Fruit fly (Drosophila melanogaster) whole organism, embryonic: Measurements from ENCODE around the gene AP-1mu.

Experiments
- Aef1 ChIP-seq: fragments of 200-800 bp; sonication (Bioruptor generic); IDR thresholded peaks from 3 replicates; pipeline ENCODE4 v1.3.6; 2022; ENCODE audit warnings: missing biosample characterization, missing genetic modification characterization
- B-H2 ChIP-seq: fragments of 200-800 bp; sonication (Bioruptor generic); optimal IDR thresholded peaks from 2 replicates; lab custom pipeline; 2018; ENCODE audit warnings: missing biosample characterization, mild to moderate bottlenecking, missing genetic modification characterization
- BEAF-32 ChIP-seq: fragments of 200-800 bp; sonication (Bioruptor generic); optimal IDR thresholded peaks from 3 replicates; lab custom pipeline; 2017; ENCODE audit warnings: missing biosample characterization, missing genetic modification characterization, mild to moderate bottlenecking, moderate library complexity, missing genetic modification reagents
- CG10565 ChIP-seq: fragments of 200-800 bp; sonication (Bioruptor generic); optimal IDR thresholded peaks from 3 replicates; lab custom pipeline; 2016; ENCODE audit warnings: missing biosample characterization, mild to moderate bottlenecking, missing genetic modification characterization
- CG13775 ChIP-seq: fragments of 200-800 bp; sonication (Bioruptor generic); optimal IDR thresholded peaks from 3 replicates; lab custom pipeline; 2017; ENCODE audit warnings: missing biosample characterization, mild to moderate bottlenecking, missing genetic modification characterization
- CG14050 ChIP-seq: fragments of 200-800 bp; sonication (Bioruptor generic); IDR thresholded peaks from 3 replicates; pipeline ENCODE4 v1.3.6; 2022; ENCODE audit warnings: missing biosample characterization, missing genetic modification characterization
- CG14667 ChIP-seq: fragments of 200-800 bp; sonication (Bioruptor generic); IDR thresholded peaks from 2 replicates; pipeline ENCODE4 v1.3.6; 2022; ENCODE audit warnings: missing biosample characterization, missing genetic modification characterization
- CG15011 ChIP-seq: fragments of 200-800 bp; sonication (Bioruptor generic); optimal IDR thresholded peaks from 3 replicates; lab custom pipeline; 2018; ENCODE audit warnings: missing biosample characterization, mild to moderate bottlenecking, missing genetic modification characterization
- CG17361 ChIP-seq: fragments of 200-800 bp; sonication (Bioruptor generic); IDR thresholded peaks from 3 replicates; pipeline ENCODE4 v1.3.6; 2022; ENCODE audit warnings: missing biosample characterization, missing genetic modification characterization
- CG1792 ChIP-seq: fragments of 200-800 bp; sonication (Bioruptor generic); optimal IDR thresholded peaks from 2 replicates; lab custom pipeline; 2016; ENCODE audit warnings: missing biosample characterization, missing genetic modification characterization
- CG18764 ChIP-seq: fragments of 200-800 bp; sonication (Bioruptor generic); optimal IDR thresholded peaks from 3 replicates; lab custom pipeline; 2016; ENCODE audit warnings: missing biosample characterization, missing genetic modification characterization
- CG30403 ChIP-seq: fragments of 200-800 bp; sonication (Bioruptor generic); optimal IDR thresholded peaks from 3 replicates; lab custom pipeline; 2016; ENCODE audit warnings: missing biosample characterization, missing genetic modification characterization
- CG31441 ChIP-seq: fragments of 200-800 bp; sonication (Bioruptor generic); IDR thresholded peaks from 2 replicates; pipeline ENCODE4 v1.3.6; 2022; ENCODE audit warnings: missing biosample characterization, missing genetic modification characterization
- CG3163 ChIP-seq: fragments of 200-800 bp; sonication (Bioruptor generic); optimal IDR thresholded peaks from 3 replicates; lab custom pipeline; 2016; ENCODE audit warnings: missing biosample characterization, missing genetic modification characterization
- CG3281 ChIP-seq: fragments of 200-800 bp; sonication (Bioruptor generic); optimal IDR thresholded peaks from 3 replicates; lab custom pipeline; 2017; ENCODE audit warnings: missing biosample characterization, mild to moderate bottlenecking, missing genetic modification characterization
- CG34376 ChIP-seq: fragments of 200-800 bp; sonication (Bioruptor generic); optimal IDR thresholded peaks from 2 replicates; lab custom pipeline; 2018; ENCODE audit warnings: missing biosample characterization, mild to moderate bottlenecking, missing genetic modification characterization
- CG3726 ChIP-seq: fragments of 200-800 bp; sonication (Bioruptor generic); IDR thresholded peaks from 3 replicates; pipeline ENCODE4, ENCODE4 v1.3.6; 2022; ENCODE audit warnings: missing biosample characterization, missing genetic modification characterization
- CG42726 ChIP-seq: fragments of 200-800 bp; sonication (Bioruptor generic); IDR thresholded peaks from 2 replicates; pipeline ENCODE4 v1.3.6; 2022; ENCODE audit warnings: missing biosample characterization, missing genetic modification characterization; ENCODE audit not compliant: partially characterized antibody
- CG4282 ChIP-seq: fragments of 200-800 bp; sonication (Bioruptor generic); optimal IDR thresholded peaks from 2 replicates; lab custom pipeline; 2016; ENCODE audit warnings: missing biosample characterization, missing genetic modification characterization
- CG7357 ChIP-seq: fragments of 200-800 bp; sonication (Bioruptor generic); IDR thresholded peaks from 3 replicates; pipeline ENCODE4 v1.3.6; 2022; ENCODE audit warnings: missing biosample characterization, missing genetic modification characterization
- CG7745 ChIP-seq: fragments of 200-800 bp; sonication (Bioruptor generic); optimal IDR thresholded peaks from 2 replicates; lab custom pipeline; 2018; ENCODE audit warnings: missing biosample characterization, mild to moderate bottlenecking, missing genetic modification characterization, moderate library complexity
- CG8290 ChIP-seq, 3 experiments: fragments of 200-800 bp; sonication (Bioruptor generic); optimal IDR thresholded peaks; 2 replicates each; lab custom pipeline; 2016 to 2019; ENCODE audit warnings: missing biosample characterization in 3 of 3, missing genetic modification characterization in 3 of 3, mild to moderate bottlenecking in 2 of 3, moderate library complexity in 1 of 3
- CG9817 ChIP-seq: fragments of 200-800 bp; sonication (Bioruptor generic); optimal IDR thresholded peaks from 2 replicates; lab custom pipeline; 2018; ENCODE audit warnings: missing biosample characterization, mild to moderate bottlenecking, missing genetic modification characterization, moderate library complexity
- Dad ChIP-seq: fragments of 200-800 bp; sonication (Bioruptor generic); optimal IDR thresholded peaks from 3 replicates; lab custom pipeline; 2016; ENCODE audit warnings: missing biosample characterization, missing genetic modification characterization
- Deaf1 ChIP-seq: fragments of 200-800 bp; optimal IDR thresholded peaks from 3 replicates; lab custom pipeline; 2019; ENCODE audit warnings: missing biosample characterization, mild to moderate bottlenecking, missing genetic modification characterization, moderate library complexity
- Dip3 ChIP-seq: fragments of 200-800 bp; sonication (Bioruptor generic); optimal IDR thresholded peaks from 3 replicates; lab custom pipeline; 2016; ENCODE audit warnings: missing biosample characterization, missing genetic modification characterization
- ERR ChIP-seq: fragments of 200-800 bp; sonication (Bioruptor generic); optimal IDR thresholded peaks from 2 replicates; lab custom pipeline; 2016; ENCODE audit warnings: missing biosample characterization, missing genetic modification characterization
- Eip74EF ChIP-seq, 2 experiments: fragments of 200-800 bp in 1 of 2; fragments of >200 bp in 1 of 2; sonication (Bioruptor generic) in 1 of 2; optimal IDR thresholded peaks; 2 replicates each; lab custom pipeline; 2017 to 2019; ENCODE audit warnings: missing biosample characterization in 2 of 2, missing genetic modification characterization in 2 of 2, mild to moderate bottlenecking in 1 of 2, moderate library complexity in 1 of 2
- Fer2 ChIP-seq: fragments of 200-800 bp; sonication (Bioruptor generic); optimal IDR thresholded peaks from 2 replicates; lab custom pipeline; 2018; ENCODE audit warnings: missing biosample characterization, mild to moderate bottlenecking, missing genetic modification characterization, moderate library complexity
- HLH4C ChIP-seq: fragments of 200-800 bp; sonication (Bioruptor generic); IDR thresholded peaks from 3 replicates; pipeline ENCODE4 v1.3.6; 2022; ENCODE audit warnings: missing biosample characterization, missing genetic modification characterization; ENCODE audit not compliant: partially characterized antibody
- Hr39 ChIP-seq: fragments of >200 bp; optimal IDR thresholded peaks from 2 replicates; lab custom pipeline; 2017
- Med ChIP-seq: fragments of 200-800 bp; sonication (Bioruptor generic); peaks from one replicate; lab custom pipeline; 2016; ENCODE audit warnings: missing biosample characterization, missing genetic modification characterization, mild to moderate bottlenecking, inconsistent platforms, moderate library complexity
- NC2α ChIP-seq: fragments of 200-800 bp; sonication (Bioruptor generic); optimal IDR thresholded peaks from 2 replicates; lab custom pipeline; 2016; ENCODE audit warnings: missing biosample characterization, missing genetic modification characterization
- NK7.1 ChIP-seq: fragments of 200-800 bp; sonication (Bioruptor generic); optimal IDR thresholded peaks from 3 replicates; lab custom pipeline; 2016; ENCODE audit warnings: missing biosample characterization, missing genetic modification characterization
- Optix ChIP-seq: fragments of 200-800 bp; sonication (Bioruptor generic); IDR thresholded peaks from 3 replicates; pipeline ENCODE4 v1.3.6; 2022; ENCODE audit warnings: missing biosample characterization, missing genetic modification characterization
- Rfx ChIP-seq: fragments of 200-800 bp; sonication (Bioruptor generic); IDR thresholded peaks from 2 replicates; pipeline ENCODE4 v1.3.6; 2022; ENCODE audit warnings: missing biosample characterization, missing genetic modification characterization
- Side ChIP-seq: fragments of 200-800 bp; sonication (Bioruptor generic); optimal IDR thresholded peaks from 2 replicates; lab custom pipeline; 2016; ENCODE audit warnings: missing biosample characterization, missing genetic modification characterization
- Sox100B ChIP-seq: fragments of 200-800 bp; sonication (Bioruptor generic); optimal IDR thresholded peaks from 3 replicates; lab custom pipeline; 2018; ENCODE audit warnings: missing biosample characterization, mild to moderate bottlenecking, missing genetic modification characterization
- abd-A ChIP-seq: fragments of 200-800 bp; sonication (Bioruptor generic); optimal IDR thresholded peaks from 3 replicates; lab custom pipeline; 2019; ENCODE audit warnings: missing biosample characterization, mild to moderate bottlenecking, missing genetic modification characterization, moderate library complexity
- ap ChIP-seq: fragments of 200-800 bp; sonication (Bioruptor generic); IDR thresholded peaks from 2 replicates; pipeline ENCODE4 v1.3.6; 2022; ENCODE audit warnings: missing biosample characterization, missing genetic modification characterization
- bcd ChIP-seq: fragments of 200-800 bp; sonication (Bioruptor generic); optimal IDR thresholded peaks from 2 replicates; lab custom pipeline; 2017; ENCODE audit warnings: missing biosample characterization, mild to moderate bottlenecking, missing genetic modification characterization
- corto ChIP-seq: fragments of 200-800 bp; sonication (Bioruptor generic); optimal IDR thresholded peaks from 2 replicates; lab custom pipeline; 2016; ENCODE audit warnings: missing biosample characterization, mild to moderate bottlenecking, missing genetic modification characterization, moderate library complexity
- crp ChIP-seq, 2 experiments: fragments of 200-800 bp; sonication (Bioruptor generic); optimal IDR thresholded peaks; 2 replicates in 1 of 2; 3 replicates in 1 of 2; lab custom pipeline; 2017; ENCODE audit warnings: missing biosample characterization in 2 of 2, missing genetic modification characterization in 2 of 2, mild to moderate bottlenecking in 1 of 2, moderate library complexity in 1 of 2
- dan ChIP-seq: fragments of 200-800 bp; sonication (Bioruptor generic); IDR thresholded peaks from 2 replicates; pipeline ENCODE4 v1.3.6; 2022; ENCODE audit warnings: missing biosample characterization, missing genetic modification characterization
- ind ChIP-seq: fragments of 200-800 bp; sonication (Bioruptor generic); optimal IDR thresholded peaks from 3 replicates; lab custom pipeline; 2016; ENCODE audit warnings: missing biosample characterization, missing genetic modification characterization
- pita ChIP-seq: fragments of 200-800 bp; sonication (Bioruptor generic); optimal IDR thresholded peaks from 2 replicates; lab custom pipeline; 2017; ENCODE audit warnings: missing biosample characterization, mild to moderate bottlenecking, missing genetic modification characterization
- sens-2 ChIP-seq: fragments of 200-800 bp; sonication (Bioruptor generic); IDR thresholded peaks from 2 replicates; pipeline ENCODE4 v1.3.6; 2022; ENCODE audit warnings: missing biosample characterization, missing genetic modification characterization
- sisA ChIP-seq: fragments of 200-800 bp; sonication (Bioruptor generic); IDR thresholded peaks from 2 replicates; pipeline ENCODE4 v1.3.6; 2022; ENCODE audit warnings: missing biosample characterization, missing genetic modification characterization
- stc ChIP-seq: fragments of 200-800 bp; sonication (Bioruptor generic); IDR thresholded peaks from 2 replicates; pipeline ENCODE4 v1.3.6; 2022; ENCODE audit warnings: missing biosample characterization, missing genetic modification characterization
- tap ChIP-seq: fragments of 200-800 bp; optimal IDR thresholded peaks from 3 replicates; lab custom pipeline; 2019; ENCODE audit warnings: missing biosample characterization, mild to moderate bottlenecking, missing genetic modification characterization, moderate library complexity
- unpg ChIP-seq: fragments of 200-800 bp; sonication (Bioruptor generic); optimal IDR thresholded peaks from 3 replicates; lab custom pipeline; 2018; ENCODE audit warnings: missing biosample characterization, mild to moderate bottlenecking, missing genetic modification characterization, moderate library complexity
- usp ChIP-seq: fragments of >200 bp; optimal IDR thresholded peaks from 2 replicates; lab custom pipeline; 2017; ENCODE audit warnings: missing biosample characterization, missing genetic modification characterization

Gene AP-1mu

DNA sequence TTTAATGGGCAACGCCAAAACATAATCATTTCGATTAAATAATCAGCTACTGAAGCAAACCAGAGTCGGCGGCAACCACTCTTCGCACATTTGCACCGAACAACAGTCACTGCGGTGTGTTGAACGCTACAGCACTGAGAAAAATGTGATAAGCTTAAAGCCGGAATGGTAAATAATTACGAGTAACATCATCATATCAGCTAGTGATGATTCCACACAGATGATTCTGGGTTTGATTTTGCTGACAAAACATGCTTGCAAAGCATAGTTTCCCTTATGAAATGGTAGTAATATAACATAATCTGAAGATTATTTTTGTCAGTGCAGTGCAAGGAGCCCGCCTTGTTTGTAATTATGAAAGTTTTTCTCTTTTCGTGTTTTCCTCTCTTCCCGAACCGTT lies 38.8 kb upstream of the AP-1mu start (continued):
- TF ChIP-seq CG8290 (GFP tag; optimal IDR thresholded peaks at IDR 0.05; lab: Kevin White, UChicago) (no peak), CG8290 (tag; optimal IDR thresholded peaks at IDR 0.05; lab: Kevin White, UChicago) (peak in 1 of 2 experiments; percentile 61), ap (GFP tag; lab: Robert Waterston, UW) (no peak), CG30403 (GFP tag; lab: Kevin White, UChicago) (peak; percentile 44), CG13775 (GFP tag; lab: Kevin White, UChicago) (peak; percentile 8), CG7357 (GFP tag; lab: Robert Waterston, UW) (no peak), tap (tag; lab: Kevin White, UChicago) (peak; percentile 38), Eip74EF (GFP tag; optimal IDR thresholded peaks at IDR 0.05; lab: Kevin White, UChicago) (no peak), Fer2 (no peak), bcd (GFP tag; lab: Kevin White, UChicago) (peak; percentile 55), stc (no peak), usp (GFP tag; lab: Kevin White, UChicago) (no peak), BEAF-32 (GFP tag; lab: Kevin White, UChicago) (no peak), Deaf1 (tag; lab: Kevin White, UChicago) (no peak), B-H2 (GFP tag; lab: Kevin White, UChicago) (no peak), NK7.1 (no peak), unpg (GFP tag; lab: Kevin White, UChicago) (peak; percentile 63), CG7745 (tag; lab: Kevin White, UChicago) (no peak), CG42726 (GFP tag; lab: Robert Waterston, UW) (no peak), CG15011 (no peak), sens-2 (GFP tag; lab: Robert Waterston, UW) (no peak), CG3726 (no peak), Aef1 (no peak), CG10565 (GFP tag; lab: Kevin White, UChicago) (no peak), ind (GFP tag; lab: Kevin White, UChicago) (peak; percentile 35), pita (GFP tag; lab: Kevin White, UChicago) (no peak), CG4282 (GFP tag; lab: Kevin White, UChicago) (no peak), Rfx (GFP tag; lab: Robert Waterston, UW) (no peak), CG17361 (GFP tag; lab: Robert Waterston, UW) (0 out of 3 replicates have a peak, but pooled peaks have one; percentile 43), Optix (GFP tag; lab: Robert Waterston, UW) (peak; percentile 47; the same call in 1 of the 3 replicates), Med (peak; percentile 58), CG14050 (GFP tag; lab: Robert Waterston, UW) (no peak), CG14667 (no peak), dan (GFP tag; lab: Robert Waterston, UW) (no peak), crp (GFP tag; optimal IDR thresholded peaks at IDR 0.05; lab: Kevin White, UChicago) (no peak), NC2α (GFP tag; lab: Kevin White, UChicago) (peak; percentile 33), Dip3 (no peak), CG34376 (GFP tag; lab: Kevin White, UChicago) (no peak), Sox100B (GFP tag; lab: Kevin White, UChicago) (peak; percentile 39), CG3281 (peak; percentile 31), Side (GFP tag; lab: Kevin White, UChicago) (no peak), Hr39 (no peak), CG1792 (GFP tag; lab: Kevin White, UChicago) (no peak), ERR (GFP tag; lab: Kevin White, UChicago) (no peak), CG18764 (GFP tag; lab: Kevin White, UChicago) (peak; percentile 13), HLH4C (GFP tag; lab: Robert Waterston, UW) (no peak), corto (no peak), abd-A (tag; lab: Kevin White, UChicago) (no peak), sisA (peak; percentile 58; the same call in 1 of the 2 replicates), Dad (GFP tag; lab: Kevin White, UChicago) (no peak), CG9817 (no peak), CG3163 (GFP tag; lab: Kevin White, UChicago) (no peak), CG31441 (peak; percentile 65)
